Fruit fly (Drosophila melanogaster) whole organism, embryonic: Measurements from ENCODE around the gene CG14194.

Experiments used
- Atf-2 ChIP-seq: fragments of 200-800 bp; sonication (Bioruptor generic); optimal IDR thresholded peaks from 2 replicates; lab custom pipeline; 2016; ENCODE audit warnings: missing biosample characterization, missing genetic modification characterization
- Atf3 ChIP-seq: fragments of 200-800 bp; sonication (Bioruptor generic); optimal IDR thresholded peaks from 3 replicates; lab custom pipeline; 2016; ENCODE audit warnings: missing biosample characterization, missing genetic modification characterization
- CG10654 ChIP-seq: fragments of 200-800 bp; sonication (Bioruptor generic); optimal IDR thresholded peaks from 2 replicates; lab custom pipeline; 2016; ENCODE audit warnings: missing biosample characterization, missing genetic modification characterization
- CG11085 ChIP-seq: fragments of 200-800 bp; sonication (Bioruptor generic); IDR thresholded peaks from 2 replicates; pipeline ENCODE4 v1.3.6; 2022; ENCODE audit warnings: missing biosample characterization, missing genetic modification characterization
- CG11695 ChIP-seq: fragments of 200-800 bp; sonication (Bioruptor generic); IDR thresholded peaks from 3 replicates; pipeline ENCODE4 v1.3.6; 2022; ENCODE audit warnings: missing biosample characterization, missing genetic modification characterization
- CG12071 ChIP-seq: fragments of 200-800 bp; sonication (Bioruptor generic); optimal IDR thresholded peaks from 3 replicates; lab custom pipeline; 2018; ENCODE audit warnings: missing biosample characterization, mild to moderate bottlenecking, missing genetic modification characterization
- CG15073 ChIP-seq: fragments of 200-800 bp; sonication (Bioruptor generic); optimal IDR thresholded peaks from 2 replicates; lab custom pipeline; 2016; ENCODE audit warnings: missing biosample characterization, missing genetic modification characterization
- CG17328 ChIP-seq: fragments of 200-800 bp; sonication (Bioruptor generic); IDR thresholded peaks from 2 replicates; pipeline ENCODE4 v1.3.6; 2022; ENCODE audit warnings: missing biosample characterization, missing genetic modification characterization
- CG17912 ChIP-seq: fragments of 200-800 bp; sonication (Bioruptor generic); optimal IDR thresholded peaks from 2 replicates; lab custom pipeline; 2018; ENCODE audit warnings: missing biosample characterization, mild to moderate bottlenecking, missing genetic modification characterization
- CG18619 ChIP-seq: fragments of 200-800 bp; sonication (Bioruptor generic); optimal IDR thresholded peaks from 3 replicates; lab custom pipeline; 2017; ENCODE audit warnings: missing biosample characterization, mild to moderate bottlenecking, missing genetic modification characterization
- CG2116 ChIP-seq: fragments of 200-800 bp; sonication (Bioruptor generic); optimal IDR thresholded peaks from 3 replicates; lab custom pipeline; 2018; ENCODE audit warnings: missing biosample characterization, mild to moderate bottlenecking, missing genetic modification characterization
- CG2875 ChIP-seq: fragments of 200-800 bp; sonication (Bioruptor generic); optimal IDR thresholded peaks from 2 replicates; lab custom pipeline; 2017; ENCODE audit warnings: missing biosample characterization, mild to moderate bottlenecking, missing genetic modification characterization, missing genetic modification reagents
- CG31224 ChIP-seq: fragments of 200-800 bp; sonication (Bioruptor generic); IDR thresholded peaks from 2 replicates; pipeline ENCODE4 v1.3.6; 2022; ENCODE audit warnings: missing biosample characterization, missing genetic modification characterization
- CG31441 ChIP-seq: fragments of 200-800 bp; sonication (Bioruptor generic); IDR thresholded peaks from 2 replicates; pipeline ENCODE4 v1.3.6; 2022; ENCODE audit warnings: missing biosample characterization, missing genetic modification characterization
- CG3726 ChIP-seq: fragments of 200-800 bp; sonication (Bioruptor generic); IDR thresholded peaks from 3 replicates; pipeline ENCODE4, ENCODE4 v1.3.6; 2022; ENCODE audit warnings: missing biosample characterization, missing genetic modification characterization
- CG7271 ChIP-seq: fragments of 200-800 bp; sonication (Bioruptor generic); optimal IDR thresholded peaks from 2 replicates; lab custom pipeline; 2018; ENCODE audit warnings: missing biosample characterization, mild to moderate bottlenecking, missing genetic modification characterization, moderate library complexity
- CG7556 ChIP-seq: fragments of 200-800 bp; sonication (Bioruptor generic); optimal IDR thresholded peaks from 2 replicates; lab custom pipeline; 2017; ENCODE audit warnings: missing biosample characterization, mild to moderate bottlenecking, missing genetic modification characterization
- CG8281 ChIP-seq: fragments of 200-800 bp; sonication (Bioruptor generic); optimal IDR thresholded peaks from 2 replicates; lab custom pipeline; 2018; ENCODE audit warnings: missing biosample characterization, mild to moderate bottlenecking, missing genetic modification characterization, moderate library complexity
- CG8924 ChIP-seq: fragments of 200-800 bp; optimal IDR thresholded peaks from 3 replicates; lab custom pipeline; 2019; ENCODE audit warnings: missing biosample characterization, mild to moderate bottlenecking, missing genetic modification characterization, moderate library complexity
- CkIIα-i1 ChIP-seq: fragments of 200-800 bp; sonication (Bioruptor generic); IDR thresholded peaks from 2 replicates; pipeline ENCODE4 v1.3.6; 2022; ENCODE audit warnings: missing biosample characterization, missing genetic modification characterization
- Dek ChIP-seq: fragments of 200-800 bp; sonication (Bioruptor generic); optimal IDR thresholded peaks from 3 replicates; lab custom pipeline; 2019; ENCODE audit warnings: missing biosample characterization, mild to moderate bottlenecking, missing genetic modification characterization, moderate library complexity
- Dll ChIP-seq: fragments of 200-800 bp; sonication (Bioruptor generic); IDR thresholded peaks from 4 replicates; pipeline ENCODE4 v1.3.6; 2022; ENCODE audit warnings: missing biosample characterization, missing genetic modification characterization; ENCODE audit not compliant: partially characterized antibody
- Dp ChIP-seq: fragments of 200-800 bp; sonication (Bioruptor generic); optimal IDR thresholded peaks from 2 replicates; lab custom pipeline; 2018; ENCODE audit warnings: missing biosample characterization, mild to moderate bottlenecking, missing genetic modification characterization, moderate library complexity
- Dref ChIP-seq: fragments of 200-800 bp; sonication (Bioruptor generic); IDR thresholded peaks from 2 replicates; pipeline ENCODE4 v1.3.6; 2022; ENCODE audit warnings: missing biosample characterization, missing genetic modification characterization
- HLH54F ChIP-seq: fragments of 200-800 bp; sonication (Bioruptor generic); optimal IDR thresholded peaks from 3 replicates; lab custom pipeline; 2016; ENCODE audit warnings: missing biosample characterization, missing genetic modification characterization
- HLHmδ ChIP-seq: fragments of 200-800 bp; sonication (Bioruptor generic); optimal IDR thresholded peaks from 2 replicates; lab custom pipeline; 2018; ENCODE audit warnings: missing biosample characterization, mild to moderate bottlenecking, missing genetic modification characterization, moderate library complexity
- Hmr ChIP-seq: fragments of 200-800 bp; sonication (Bioruptor generic); optimal IDR thresholded peaks from 3 replicates; lab custom pipeline; 2017; ENCODE audit warnings: mild to moderate bottlenecking, missing biosample characterization, missing genetic modification reagents, missing genetic modification characterization
- Lim3 ChIP-seq: fragments of 200-800 bp; sonication (Bioruptor generic); IDR thresholded peaks from 2 replicates; pipeline ENCODE4 v1.3.6; 2022; ENCODE audit warnings: missing biosample characterization, missing genetic modification characterization
- Poxn ChIP-seq: fragments of 200-800 bp; sonication (Bioruptor generic); IDR thresholded peaks from 2 replicates; pipeline ENCODE4 v1.3.6; 2022; ENCODE audit warnings: missing biosample characterization, missing genetic modification characterization
- Spps ChIP-seq: fragments of 200-800 bp; sonication (Bioruptor generic); optimal IDR thresholded peaks from 2 replicates; lab custom pipeline; 2018; ENCODE audit warnings: missing biosample characterization, mild to moderate bottlenecking, missing genetic modification characterization
- Trl ChIP-seq, 3 experiments: fragments of >200 bp in 2 of 3; fragments of 200-800 bp in 1 of 3; sonication (Bioruptor generic) in 1 of 3; optimal IDR thresholded peaks; 2 replicates in 1 of 3; 3 replicates in 2 of 3; lab custom pipeline; 2016 to 2017; ENCODE audit warnings: missing biosample characterization in 1 of 3, missing genetic modification characterization in 1 of 3
- Vsx1 ChIP-seq: fragments of 200-800 bp; sonication (Bioruptor generic); optimal IDR thresholded peaks from 2 replicates; lab custom pipeline; 2017; ENCODE audit warnings: missing biosample characterization, mild to moderate bottlenecking, missing genetic modification characterization, missing genetic modification reagents
- Xrp1 ChIP-seq: fragments of 200-800 bp; sonication (Bioruptor generic); IDR thresholded peaks from 2 replicates; pipeline ENCODE4 v1.3.6; 2022; ENCODE audit warnings: missing biosample characterization, missing genetic modification characterization
- aop ChIP-seq: fragments of 200-800 bp; sonication (Bioruptor generic); IDR thresholded peaks from 2 replicates; pipeline ENCODE4 v1.3.6; 2022; ENCODE audit warnings: missing biosample characterization, missing genetic modification characterization
- btn ChIP-seq: fragments of 200-800 bp; sonication (Bioruptor generic); optimal IDR thresholded peaks from 2 replicates; lab custom pipeline; 2016; ENCODE audit warnings: missing biosample characterization, missing genetic modification characterization
- danr ChIP-seq: fragments of 200-800 bp; sonication (Bioruptor generic); IDR thresholded peaks from 2 replicates; pipeline ENCODE4 v1.3.6; 2022; ENCODE audit warnings: missing biosample characterization, missing genetic modification characterization
- gcm2 ChIP-seq: fragments of 200-800 bp; sonication (Bioruptor generic); optimal IDR thresholded peaks from 2 replicates; lab custom pipeline; 2016; ENCODE audit warnings: missing biosample characterization, missing genetic modification characterization
- hbn ChIP-seq: fragments of 200-800 bp; sonication (Bioruptor generic); IDR thresholded peaks from 2 replicates; pipeline ENCODE4 v1.3.6; 2022; ENCODE audit warnings: missing biosample characterization, missing genetic modification characterization; ENCODE audit not compliant: partially characterized antibody
- jigr1 ChIP-seq: fragments of 200-800 bp; sonication (Bioruptor generic); IDR thresholded peaks from 3 replicates; pipeline ENCODE4 v1.3.6; 2022; ENCODE audit warnings: missing biosample characterization, missing genetic modification characterization
- lov ChIP-seq, 2 experiments: fragments of 200-800 bp in 1 of 2; fragments of >200 bp in 1 of 2; sonication (Bioruptor generic) in 1 of 2; IDR thresholded peaks in 1 of 2; optimal IDR thresholded peaks in 1 of 2; 2 replicates in 1 of 2; 3 replicates in 1 of 2; pipeline versions ENCODE4 v1.3.6 to Lab custom; 2017 to 2022; ENCODE audit warnings: missing biosample characterization in 1 of 2, missing genetic modification characterization in 1 of 2
- otp ChIP-seq: fragments of 200-800 bp; sonication (Bioruptor generic); IDR thresholded peaks from 3 replicates; pipeline ENCODE4, ENCODE4 v1.3.6; 2022; ENCODE audit warnings: missing biosample characterization, missing genetic modification characterization
- phol ChIP-seq: fragments of 200-800 bp; sonication (Bioruptor generic); optimal IDR thresholded peaks from 3 replicates; lab custom pipeline; 2018; ENCODE audit warnings: missing biosample characterization, mild to moderate bottlenecking, missing genetic modification characterization, moderate library complexity
- pita ChIP-seq: fragments of 200-800 bp; sonication (Bioruptor generic); optimal IDR thresholded peaks from 2 replicates; lab custom pipeline; 2017; ENCODE audit warnings: missing biosample characterization, mild to moderate bottlenecking, missing genetic modification characterization
- schlank ChIP-seq: fragments of 200-800 bp; sonication (Bioruptor generic); optimal IDR thresholded peaks from 2 replicates; lab custom pipeline; 2018; ENCODE audit warnings: missing biosample characterization, mild to moderate bottlenecking, missing genetic modification characterization
- shn ChIP-seq: fragments of 200-800 bp; sonication (Bioruptor generic); optimal IDR thresholded peaks from 3 replicates; lab custom pipeline; 2016; ENCODE audit warnings: missing biosample characterization, missing genetic modification characterization
- sisA ChIP-seq: fragments of 200-800 bp; sonication (Bioruptor generic); IDR thresholded peaks from 2 replicates; pipeline ENCODE4 v1.3.6; 2022; ENCODE audit warnings: missing biosample characterization, missing genetic modification characterization
- sqz ChIP-seq: fragments of 200-800 bp; sonication (Bioruptor generic); optimal IDR thresholded peaks from 3 replicates; lab custom pipeline; 2018; ENCODE audit warnings: missing biosample characterization, mild to moderate bottlenecking, missing genetic modification characterization
- stc ChIP-seq: fragments of 200-800 bp; sonication (Bioruptor generic); IDR thresholded peaks from 2 replicates; pipeline ENCODE4 v1.3.6; 2022; ENCODE audit warnings: missing biosample characterization, missing genetic modification characterization
- tna ChIP-seq: fragments of 200-800 bp; sonication (Bioruptor generic); IDR thresholded peaks from 2 replicates; pipeline ENCODE4 v1.3.6; 2022; ENCODE audit warnings: missing biosample characterization, missing genetic modification characterization; ENCODE audit not compliant: partially characterized antibody
- zf30C ChIP-seq: fragments of 200-800 bp; sonication (Bioruptor generic); optimal IDR thresholded peaks from 3 replicates; lab custom pipeline; 2018; ENCODE audit warnings: missing biosample characterization, mild to moderate bottlenecking, missing genetic modification characterization

The CG14194 gene

dm6 chrX:19187624-19188085, 5.7 kb upstream of the CG14194 start, which contains the start of gene Mec2 (continued):
- peak; percentile 12 for TF ChIP-seq CG12071 (GFP tag; lab: Kevin White, UChicago)
- peak; percentile 55 for TF ChIP-seq CG7556 (GFP tag; lab: Kevin White, UChicago)
- no peak for TF ChIP-seq CG15073
- peak; percentile 13 for TF ChIP-seq CG10654 (GFP tag; lab: Kevin White, UChicago)
- peak; percentile 30 for TF ChIP-seq Atf-2
- peak; percentile 22 for TF ChIP-seq CG8924 (tag; lab: Kevin White, UChicago)
- TF ChIP-seq Xrp1 (GFP tag; lab: Robert Waterston, UW), result peak; percentile 64; the same call in 1 of the 2 replicates
- no peak for TF ChIP-seq CG17912 (GFP tag; lab: Kevin White, UChicago)
- peak; percentile 10 for TF ChIP-seq HLH54F
- TF ChIP-seq jigr1 (GFP tag; lab: Robert Waterston, UW), result no peak
- peak; percentile 15; the same call in 1 of the 2 replicates for TF ChIP-seq CG31441 (GFP tag; lab: Robert Waterston, UW)
- no peak for TF ChIP-seq danr
- TF ChIP-seq CG2116, result no peak
- TF ChIP-seq aop, result peak; percentile 32; the same call in 1 of the 2 replicates
- TF ChIP-seq pita (GFP tag; lab: Kevin White, UChicago), result no peak
- TF ChIP-seq hbn, result no peak
- TF ChIP-seq Lim3 (GFP tag; lab: Robert Waterston, UW), result no peak
- TF ChIP-seq CG18619, result peak; percentile 30
- no peak for TF ChIP-seq Spps (tag; lab: Kevin White, UChicago)
- TF ChIP-seq Poxn (GFP tag; lab: Robert Waterston, UW), result no peak
- no peak for TF ChIP-seq CkIIα-i1 (GFP tag; lab: Robert Waterston, UW)
- TF ChIP-seq CG17328 (GFP tag; lab: Robert Waterston, UW), result peak; percentile 62
- TF ChIP-seq CG3726, result 0 out of 3 replicates have a peak, but pooled peaks have one; percentile 23
- TF ChIP-seq sqz, result no peak
- TF ChIP-seq CG11085 (GFP tag; lab: Robert Waterston, UW), result no peak
- no peak for TF ChIP-seq tna (GFP tag; lab: Robert Waterston, UW)
- TF ChIP-seq phol (tag; lab: Kevin White, UChicago), result peak; percentile 18
- TF ChIP-seq CG2875, result peak; percentile 43
- TF ChIP-seq zf30C (GFP tag; lab: Kevin White, UChicago), result peak; percentile 66
- no peak for TF ChIP-seq lov (optimal IDR thresholded peaks at IDR 0.05; lab: Kevin White, UChicago)
- no peak for TF ChIP-seq lov (GFP tag; IDR thresholded peaks at IDR 0.05; lab: Robert Waterston, UW)
- no peak for TF ChIP-seq btn
- no peak for TF ChIP-seq HLHmδ (GFP tag; lab: Kevin White, UChicago)
- TF ChIP-seq shn (GFP tag; lab: Kevin White, UChicago), result peak; percentile 65
- no peak for TF ChIP-seq CG8281 (tag; lab: Kevin White, UChicago)
- no peak for TF ChIP-seq schlank (tag; lab: Kevin White, UChicago)
- peak; percentile 47 for TF ChIP-seq Dek (tag; lab: Kevin White, UChicago)
- no peak for TF ChIP-seq CG31224
- TF ChIP-seq gcm2 (GFP tag; lab: Kevin White, UChicago), result peak; percentile 5
- TF ChIP-seq CG11695 (GFP tag; lab: Robert Waterston, UW), result 0 out of 3 replicates have a peak, but pooled peaks have one; percentile 18
- TF ChIP-seq Hmr (GFP tag; lab: Kevin White, UChicago), result no peak
- TF ChIP-seq sisA (GFP tag; lab: Robert Waterston, UW), result peak; percentile 49
- TF ChIP-seq Vsx1 (GFP tag; lab: Kevin White, UChicago), result no peak
- TF ChIP-seq Dp (GFP tag; lab: Kevin White, UChicago), result no peak
- TF ChIP-seq Trl (optimal IDR thresholded peaks at IDR 0.05; lab: Kevin White, UChicago), result no peak
- TF ChIP-seq Trl (GFP tag; optimal IDR thresholded peaks at IDR 0.05; lab: Kevin White, UChicago), result no peak
- no peak for TF ChIP-seq Dll (GFP tag; lab: Robert Waterston, UW)
- 0 out of 2 replicates have a peak, but pooled peaks have one; percentile 19 for TF ChIP-seq stc (GFP tag; lab: Robert Waterston, UW)
- 0 out of 3 replicates have a peak, but pooled peaks have one; percentile 51 for TF ChIP-seq otp (GFP tag; lab: Robert Waterston, UW)
- TF ChIP-seq Dref (GFP tag; lab: Robert Waterston, UW), result no peak
- TF ChIP-seq CG7271, result no peak
- TF ChIP-seq Atf3 (GFP tag; lab: Kevin White, UChicago), result peak; percentile 20
